Fruit fly (Drosophila melanogaster): ENCODE measurements around the gene CG16775.

Gene CG16775

DNA sequence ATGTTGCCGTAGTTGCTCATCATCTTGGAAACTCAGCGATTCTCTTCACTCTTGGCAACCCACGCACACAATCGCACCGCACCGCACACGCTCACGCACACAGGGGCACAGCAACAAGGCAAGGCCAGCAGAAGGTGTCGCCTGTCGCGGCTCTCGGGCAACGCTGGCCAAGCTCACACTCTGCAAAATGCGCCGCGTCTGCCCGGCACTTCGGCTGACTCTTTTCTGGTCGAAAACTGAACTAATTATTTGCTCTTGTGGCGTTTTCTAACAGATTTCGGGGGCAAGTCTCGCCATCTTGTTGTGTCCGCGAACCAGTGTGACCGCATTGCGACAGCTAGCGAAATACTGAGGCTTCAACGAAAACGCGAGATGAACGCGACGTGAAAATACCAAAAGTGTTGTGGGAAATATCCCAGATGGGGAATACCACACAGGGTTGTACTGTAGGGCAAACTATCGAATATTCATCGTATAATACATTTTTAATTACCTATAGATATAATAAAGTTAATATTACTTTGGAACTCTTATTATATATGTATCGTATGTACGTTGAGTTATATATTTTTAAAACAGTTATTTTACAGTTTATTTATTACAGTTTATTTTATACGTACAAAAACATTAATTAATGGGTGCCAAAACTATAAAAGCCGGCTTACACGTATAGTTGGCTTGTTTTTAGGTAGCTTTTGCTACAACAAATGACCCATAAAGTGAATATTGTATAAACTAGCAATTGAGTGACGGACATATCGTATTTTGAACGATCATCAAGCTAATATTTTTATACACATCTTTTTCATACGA lies 40.1 kb downstream of the CG16775 start, which contains the start of the genes MED19 and CG7430:
TSS of gene MED19 (minus strand) at position 333 of the 813 bp plus-strand sequence.
TSS of gene CG7430 (plus strand) at position 748 of the 813 bp plus-strand sequence.
- TF ChIP-seq CG31627 (GFP tag; optimal IDR thresholded peaks at IDR 0.05), result no peak
- TF ChIP-seq vri (GFP tag; optimal IDR thresholded peaks at IDR 0.05), result peak; percentile 23
- TF ChIP-seq Eip75B (GFP tag; optimal IDR thresholded peaks at IDR 0.05), result no peak
- peak; percentile 2 for TF ChIP-seq cyc (GFP tag; optimal IDR thresholded peaks at IDR 0.05)
- peak; percentile 10 for TF ChIP-seq CG1621 (tag; optimal IDR thresholded peaks at IDR 0.05)
- no peak for TF ChIP-seq OdsH (GFP tag; optimal IDR thresholded peaks at IDR 0.05)
- peak; percentile 7 for TF ChIP-seq CG8632 (GFP tag; optimal IDR thresholded peaks at IDR 0.05)
- TF ChIP-seq CG6854 (GFP tag; optimal IDR thresholded peaks at IDR 0.05), result peak; percentile 79
- TF ChIP-seq lz (GFP tag; optimal IDR thresholded peaks at IDR 0.05), result peak; percentile 19
- TF ChIP-seq CG8119 (GFP tag; IDR thresholded peaks at IDR 0.05), result peak; percentile 33; the same call in 1 of the 3 replicates
- peak; percentile 69 for TF ChIP-seq svp (GFP tag)
- peak; percentile 56 for TF ChIP-seq Eip78C (GFP tag)
- peak; percentile 29; the same call in 1 of the 3 replicates for TF ChIP-seq eg (GFP tag; IDR thresholded peaks at IDR 0.05)
- TF ChIP-seq esn (GFP tag; optimal IDR thresholded peaks at IDR 0.05), result peak; percentile 20
- TF ChIP-seq CG11294 (GFP tag; IDR thresholded peaks at IDR 0.05), result no peak
- TF ChIP-seq fd85E (GFP tag; optimal IDR thresholded peaks at IDR 0.05), result no peak
- peak; percentile 51; the same call in 1 of the 2 replicates for TF ChIP-seq CG15336 (GFP tag; IDR thresholded peaks at IDR 0.05)
- peak; percentile 46; the same call in 1 of the 3 replicates for TF ChIP-seq CG6163 (GFP tag; IDR thresholded peaks at IDR 0.05)
- TF ChIP-seq ss (GFP tag; optimal IDR thresholded peaks at IDR 0.05), result peak in 1 of 2 experiments; percentile 64
- no peak for TF ChIP-seq acj6 (GFP tag; optimal IDR thresholded peaks at IDR 0.05)
- no peak for TF ChIP-seq dsx (GFP tag; optimal IDR thresholded peaks at IDR 0.05; ENCODE audit: poor library complexity, severe bottlenecking)
- no peak for TF ChIP-seq CG3032 (tag; optimal IDR thresholded peaks at IDR 0.05)
- TF ChIP-seq pdm3 (GFP tag; optimal IDR thresholded peaks at IDR 0.05), result no peak

DNA sequence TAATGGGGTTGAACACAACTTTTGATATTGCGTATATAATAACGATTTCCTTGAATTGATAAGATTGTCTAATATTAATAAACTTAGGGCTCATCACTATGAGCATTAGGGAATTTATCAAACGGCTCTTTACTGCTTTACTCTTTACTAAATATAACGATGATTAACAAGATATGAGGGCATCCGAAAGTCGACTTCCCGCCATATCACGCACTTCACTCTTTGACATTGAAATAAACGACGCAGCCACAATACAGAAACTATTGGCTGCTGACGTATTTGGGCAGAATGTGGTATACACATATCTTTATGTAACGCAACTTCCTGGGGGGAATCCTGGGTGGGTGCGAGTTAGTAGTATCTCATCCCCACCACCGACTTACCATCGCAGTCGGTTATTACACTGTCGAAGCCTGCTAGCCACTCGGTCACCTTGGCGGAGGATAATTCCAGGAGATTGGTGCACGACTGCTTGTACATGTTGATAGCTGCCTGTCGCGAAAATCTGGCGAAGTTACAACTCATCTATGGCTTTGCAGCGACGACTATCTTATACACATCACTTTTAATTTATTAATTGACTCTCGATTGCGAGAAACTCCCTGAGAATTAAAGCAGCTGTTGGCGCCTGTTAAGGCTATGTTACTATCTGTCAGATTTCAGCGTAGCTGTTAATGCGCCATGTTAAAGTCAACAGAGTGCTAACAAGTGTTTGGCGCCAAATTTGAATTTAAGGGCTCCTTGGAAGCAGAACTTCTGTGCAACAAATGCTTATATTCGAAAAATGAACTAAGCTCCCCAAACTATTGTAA lies 43.3 kb downstream of the CG16775 start, which contains the start of gene CG5567:
TSS of gene CG5567 (minus strand) at position 653 of the 812 bp plus-strand sequence.
- no peak for TF ChIP-seq Hr4 (GFP tag; optimal IDR thresholded peaks at IDR 0.05)
- TF ChIP-seq CG4318 (GFP tag; optimal IDR thresholded peaks at IDR 0.05), result no peak
- TF ChIP-seq Eip93F (GFP tag; optimal IDR thresholded peaks at IDR 0.05), result no peak
- TF ChIP-seq CG32006 (GFP tag; optimal IDR thresholded peaks at IDR 0.05), result peak; percentile 28
- TF ChIP-seq achi (GFP tag; optimal IDR thresholded peaks at IDR 0.05), result peak; percentile 98
- TF ChIP-seq Ets21C (GFP tag; optimal IDR thresholded peaks at IDR 0.05), result no peak
- TF ChIP-seq svp (GFP tag), result peak; percentile 72
- peak; percentile 16 for TF ChIP-seq esn (GFP tag; optimal IDR thresholded peaks at IDR 0.05)
- TF ChIP-seq Eip78C (GFP tag), result peak; percentile 56
- TF ChIP-seq Blimp-1 (GFP tag; optimal IDR thresholded peaks at IDR 0.05), result no peak
- no peak for TF ChIP-seq CG8119 (GFP tag; IDR thresholded peaks at IDR 0.05)
- TF ChIP-seq CG15336 (GFP tag; IDR thresholded peaks at IDR 0.05), result no peak
- no peak for TF ChIP-seq vri (GFP tag; optimal IDR thresholded peaks at IDR 0.05)
- no peak for TF ChIP-seq cyc (GFP tag; optimal IDR thresholded peaks at IDR 0.05)
- TF ChIP-seq Sox14 (GFP tag; optimal IDR thresholded peaks at IDR 0.05), result peak; percentile 14
- TF ChIP-seq net (GFP tag; optimal IDR thresholded peaks at IDR 0.05), result no peak
- TF ChIP-seq Gug (GFP tag; IDR thresholded peaks at IDR 0.05), result no peak
- peak; percentile 74 for TF ChIP-seq CG3032 (tag; optimal IDR thresholded peaks at IDR 0.05)
- peak; percentile 33; the same call in 1 of the 3 replicates for TF ChIP-seq eg (GFP tag; IDR thresholded peaks at IDR 0.05)
- no peak for TF ChIP-seq Met (GFP tag; optimal IDR thresholded peaks at IDR 0.05)
- TF ChIP-seq Hr38 (GFP tag; optimal IDR thresholded peaks at IDR 0.05), result no peak

Data from whole organism, prepupa.